Worm (Caenorhabditis elegans) whole organism, L3 larva: Measurements from ENCODE around the gene F18C5.9.

Experiments
- ceh-16 ChIP-seq: sonication (generic microtip); optimal IDR thresholded peaks from 2 replicates; lab custom pipeline; 2017; ENCODE audit warnings: missing biosample characterization, missing genetic modification characterization
- ceh-82 ChIP-seq: fragments of 150-350 bp; optimal IDR thresholded peaks from 2 replicates; lab custom pipeline; 2014; ENCODE audit warnings: missing biosample characterization, missing genetic modification characterization
- lin-15B ChIP-seq: fragments of 150-350 bp; optimal IDR thresholded peaks from 2 replicates; lab custom pipeline; 2014; ENCODE audit warnings: missing biosample characterization, missing genetic modification characterization
- nhr-12 ChIP-seq: fragments of 150-350 bp; optimal IDR thresholded peaks from 2 replicates; lab custom pipeline; 2014; ENCODE audit warnings: missing biosample characterization, missing genetic modification characterization
- nhr-77 ChIP-seq: fragments of 150-350 bp; optimal IDR thresholded peaks from 2 replicates; lab custom pipeline; 2014; ENCODE audit warnings: missing biosample characterization, missing genetic modification characterization

- no peak for TF ChIP-seq ceh-16 (tag; lab: Kevin White, UChicago)
- TF ChIP-seq lin-15B: no peak
- TF ChIP-seq nhr-77 (tag; lab: Kevin White, UChicago): no peak
- no peak for TF ChIP-seq ceh-82
- no peak for TF ChIP-seq nhr-12 (tag; lab: Kevin White, UChicago)
Measured at ce11 chrII:6614500-6614899, 47.6 kb downstream of the F18C5.9 start.
